Fruit fly (Drosophila melanogaster) whole organism, embryonic: Measurements from ENCODE around the gene cdi.

Source experiments
- Adf1 ChIP-seq: fragments of 200-800 bp; sonication (Bioruptor generic); IDR thresholded peaks from 2 replicates; pipeline ENCODE4 v1.3.6; 2022; ENCODE audit warnings: missing biosample characterization, missing genetic modification characterization
- Awh ChIP-seq: fragments of 200-800 bp; sonication (Bioruptor generic); IDR thresholded peaks from 2 replicates; pipeline ENCODE4, ENCODE4 v1.3.6; 2022; ENCODE audit warnings: missing biosample characterization, missing genetic modification characterization
- Bdp1 ChIP-seq: fragments of 200-800 bp; sonication (Bioruptor generic); optimal IDR thresholded peaks from 3 replicates; lab custom pipeline; 2016; ENCODE audit warnings: missing biosample characterization, missing genetic modification characterization
- CG10267 ChIP-seq: fragments of 200-800 bp; sonication (Bioruptor generic); optimal IDR thresholded peaks from 2 replicates; lab custom pipeline; 2018; ENCODE audit warnings: missing biosample characterization, mild to moderate bottlenecking, missing genetic modification characterization, moderate library complexity
- CG10959 ChIP-seq: fragments of 200-800 bp; sonication (Bioruptor generic); IDR thresholded peaks from 2 replicates; pipeline ENCODE4 v1.3.6; 2022; ENCODE audit warnings: missing biosample characterization, missing genetic modification characterization
- CG11085 ChIP-seq: fragments of 200-800 bp; sonication (Bioruptor generic); IDR thresholded peaks from 2 replicates; pipeline ENCODE4 v1.3.6; 2022; ENCODE audit warnings: missing biosample characterization, missing genetic modification characterization
- CG11560 ChIP-seq: fragments of 200-800 bp; sonication (Bioruptor generic); IDR thresholded peaks from 3 replicates; pipeline ENCODE4 v1.3.6; 2022; ENCODE audit warnings: missing biosample characterization, missing genetic modification characterization
- CG13775 ChIP-seq: fragments of 200-800 bp; sonication (Bioruptor generic); optimal IDR thresholded peaks from 3 replicates; lab custom pipeline; 2017; ENCODE audit warnings: missing biosample characterization, mild to moderate bottlenecking, missing genetic modification characterization
- CG1603 ChIP-seq: fragments of 200-800 bp; sonication (Bioruptor generic); optimal IDR thresholded peaks from 2 replicates; lab custom pipeline; 2019; ENCODE audit warnings: missing biosample characterization, mild to moderate bottlenecking, missing genetic modification characterization, moderate library complexity
- CG17186 ChIP-seq: fragments of 200-800 bp; sonication (Bioruptor generic); optimal IDR thresholded peaks from 3 replicates; lab custom pipeline; 2017; ENCODE audit warnings: missing biosample characterization, missing genetic modification reagents, missing genetic modification characterization
- CG2116 ChIP-seq: fragments of 200-800 bp; sonication (Bioruptor generic); optimal IDR thresholded peaks from 3 replicates; lab custom pipeline; 2018; ENCODE audit warnings: missing biosample characterization, mild to moderate bottlenecking, missing genetic modification characterization
- CG2712 ChIP-seq: fragments of 200-800 bp; optimal IDR thresholded peaks from 3 replicates; lab custom pipeline; 2019; ENCODE audit warnings: missing biosample characterization, mild to moderate bottlenecking, missing genetic modification characterization, moderate library complexity
- CG30431 ChIP-seq: fragments of 200-800 bp; sonication (Bioruptor generic); optimal IDR thresholded peaks from 2 replicates; lab custom pipeline; 2017; ENCODE audit warnings: missing biosample characterization, missing genetic modification characterization
- CG5245 ChIP-seq: fragments of 200-800 bp; sonication (Bioruptor generic); optimal IDR thresholded peaks from 3 replicates; lab custom pipeline; 2016; ENCODE audit warnings: missing biosample characterization, missing genetic modification characterization
- CG6854 ChIP-seq: fragments of 200-800 bp; sonication (Bioruptor generic); optimal IDR thresholded peaks from 3 replicates; lab custom pipeline; 2017; ENCODE audit warnings: missing biosample characterization, mild to moderate bottlenecking, missing genetic modification characterization
- CG8359 ChIP-seq: fragments of 200-800 bp; sonication (Bioruptor generic); optimal IDR thresholded peaks from 2 replicates; lab custom pipeline; 2017; ENCODE audit warnings: missing biosample characterization, mild to moderate bottlenecking, missing genetic modification characterization, borderline replicate concordance
- CG8388 ChIP-seq: fragments of 200-800 bp; sonication (Bioruptor generic); optimal IDR thresholded peaks from 2 replicates; lab custom pipeline; 2019; ENCODE audit warnings: missing biosample characterization, mild to moderate bottlenecking, missing genetic modification characterization, moderate library complexity
- CG8765 ChIP-seq: fragments of 200-800 bp; sonication (Bioruptor generic); IDR thresholded peaks from 2 replicates; pipeline ENCODE4 v1.3.6; 2022; ENCODE audit warnings: missing biosample characterization, missing genetic modification characterization
- CG9609 ChIP-seq: fragments of 200-800 bp; sonication (Bioruptor generic); optimal IDR thresholded peaks from 3 replicates; lab custom pipeline; 2016; ENCODE audit warnings: missing biosample characterization, missing genetic modification characterization
- D19A ChIP-seq: fragments of 200-800 bp; optimal IDR thresholded peaks from 3 replicates; lab custom pipeline; 2019; ENCODE audit warnings: missing biosample characterization, mild to moderate bottlenecking, missing genetic modification characterization, moderate library complexity
- Dip2 ChIP-seq: fragments of 200-800 bp; sonication (Bioruptor generic); IDR thresholded peaks from 2 replicates; pipeline ENCODE4 v1.3.6; 2022; ENCODE audit warnings: missing biosample characterization, missing genetic modification characterization
- Doc2 ChIP-seq: fragments of 200-800 bp; sonication (Bioruptor generic); IDR thresholded peaks from 2 replicates; pipeline ENCODE4 v1.3.6; 2022; ENCODE audit warnings: missing biosample characterization, missing genetic modification characterization
- Hmr ChIP-seq: fragments of 200-800 bp; sonication (Bioruptor generic); optimal IDR thresholded peaks from 3 replicates; lab custom pipeline; 2017; ENCODE audit warnings: mild to moderate bottlenecking, missing biosample characterization, missing genetic modification reagents, missing genetic modification characterization
- Lpt ChIP-seq: fragments of >200 bp; optimal IDR thresholded peaks from 2 replicates; lab custom pipeline; 2018; ENCODE audit warnings: missing biosample characterization, missing genetic modification characterization
- NC2β ChIP-seq: fragments of 200-800 bp; sonication (Bioruptor generic); optimal IDR thresholded peaks from 2 replicates; lab custom pipeline; 2016; ENCODE audit warnings: missing biosample characterization, missing genetic modification characterization
- Side ChIP-seq: fragments of 200-800 bp; sonication (Bioruptor generic); optimal IDR thresholded peaks from 2 replicates; lab custom pipeline; 2016; ENCODE audit warnings: missing biosample characterization, missing genetic modification characterization
- Six4 ChIP-seq: fragments of 200-800 bp; sonication (Bioruptor generic); optimal IDR thresholded peaks from 2 replicates; lab custom pipeline; 2016; ENCODE audit warnings: missing biosample characterization, missing genetic modification characterization
- ab ChIP-seq: fragments of 200-800 bp; sonication (Bioruptor generic); optimal IDR thresholded peaks from 2 replicates; lab custom pipeline; 2016; ENCODE audit warnings: missing biosample characterization, missing genetic modification characterization
- ac ChIP-seq: fragments of 200-800 bp; sonication (Bioruptor generic); optimal IDR thresholded peaks from 3 replicates; lab custom pipeline; 2017; ENCODE audit warnings: missing biosample characterization, mild to moderate bottlenecking, missing genetic modification characterization
- ap ChIP-seq: fragments of 200-800 bp; sonication (Bioruptor generic); IDR thresholded peaks from 2 replicates; pipeline ENCODE4 v1.3.6; 2022; ENCODE audit warnings: missing biosample characterization, missing genetic modification characterization
- chif ChIP-seq, 2 experiments: fragments of 200-800 bp; sonication (Bioruptor generic); optimal IDR thresholded peaks; 3 replicates each; lab custom pipeline; 2016; ENCODE audit warnings: missing biosample characterization in 2 of 2, missing genetic modification characterization in 2 of 2
- corto ChIP-seq: fragments of 200-800 bp; sonication (Bioruptor generic); optimal IDR thresholded peaks from 2 replicates; lab custom pipeline; 2016; ENCODE audit warnings: missing biosample characterization, mild to moderate bottlenecking, missing genetic modification characterization, moderate library complexity
- cwo ChIP-seq: fragments of 200-800 bp; sonication (Bioruptor generic); optimal IDR thresholded peaks from 3 replicates; lab custom pipeline; 2017; ENCODE audit warnings: missing biosample characterization, missing genetic modification characterization, mild to moderate bottlenecking, moderate library complexity, missing genetic modification reagents
- fd102C ChIP-seq: fragments of 200-800 bp; sonication (Bioruptor generic); optimal IDR thresholded peaks from 2 replicates; lab custom pipeline; 2018; ENCODE audit warnings: missing biosample characterization, mild to moderate bottlenecking, missing genetic modification characterization, moderate library complexity
- gro ChIP-seq: fragments of 200-800 bp; sonication (Bioruptor generic); optimal IDR thresholded peaks from 2 replicates; lab custom pipeline; 2016; ENCODE audit warnings: missing biosample characterization, missing genetic modification characterization
- gt ChIP-seq: fragments of 200-800 bp; sonication (Bioruptor generic); IDR thresholded peaks from 2 replicates; pipeline ENCODE4 v1.3.6; 2022; ENCODE audit warnings: missing biosample characterization, missing genetic modification characterization
- inv ChIP-seq: fragments of 200-800 bp; sonication (Bioruptor generic); IDR thresholded peaks from 2 replicates; pipeline ENCODE4 v1.3.6; 2022; ENCODE audit warnings: missing biosample characterization, missing genetic modification characterization; ENCODE audit not compliant: partially characterized antibody
- lov ChIP-seq, 2 experiments: fragments of 200-800 bp in 1 of 2; fragments of >200 bp in 1 of 2; sonication (Bioruptor generic) in 1 of 2; IDR thresholded peaks in 1 of 2; optimal IDR thresholded peaks in 1 of 2; 2 replicates in 1 of 2; 3 replicates in 1 of 2; pipeline versions ENCODE4 v1.3.6 to Lab custom; 2017 to 2022; ENCODE audit warnings: missing biosample characterization in 1 of 2, missing genetic modification characterization in 1 of 2
- onecut ChIP-seq: fragments of 200-800 bp; sonication (Bioruptor generic); IDR thresholded peaks from 2 replicates; pipeline ENCODE4 v1.3.6; 2022; ENCODE audit warnings: missing biosample characterization, missing genetic modification characterization
- org-1 ChIP-seq: fragments of 200-800 bp; sonication (Bioruptor generic); optimal IDR thresholded peaks from 2 replicates; lab custom pipeline; 2017; ENCODE audit warnings: missing biosample characterization, missing genetic modification characterization
- peb ChIP-seq: fragments of 200-800 bp; sonication (Bioruptor generic); IDR thresholded peaks from 2 replicates; pipeline ENCODE4 v1.3.6; 2022; ENCODE audit warnings: missing biosample characterization, missing genetic modification characterization
- pros ChIP-seq: fragments of 200-800 bp; sonication (Bioruptor generic); optimal IDR thresholded peaks from 3 replicates; lab custom pipeline; 2019; ENCODE audit warnings: missing biosample characterization, mild to moderate bottlenecking, missing genetic modification characterization, moderate library complexity
- row ChIP-seq: fragments of 200-800 bp; sonication (Bioruptor generic); IDR thresholded peaks from 3 replicates; pipeline ENCODE4 v1.3.6; 2022; ENCODE audit warnings: missing biosample characterization, missing genetic modification characterization
- slou ChIP-seq: fragments of 200-800 bp; sonication (Bioruptor generic); optimal IDR thresholded peaks from 3 replicates; lab custom pipeline; 2016; ENCODE audit warnings: missing biosample characterization, missing genetic modification characterization
- tup ChIP-seq: fragments of 200-800 bp; sonication (Bioruptor generic); optimal IDR thresholded peaks from 2 replicates; lab custom pipeline; 2016; ENCODE audit warnings: missing biosample characterization, mild to moderate bottlenecking, missing genetic modification characterization, moderate library complexity
- unc-4 ChIP-seq: fragments of 200-800 bp; sonication (Bioruptor generic); IDR thresholded peaks from 2 replicates; pipeline ENCODE4 v1.3.6; 2022; ENCODE audit warnings: missing biosample characterization, missing genetic modification characterization; ENCODE audit not compliant: partially characterized antibody
- yki ChIP-seq: fragments of >200 bp; optimal IDR thresholded peaks from 3 replicates; lab custom pipeline; 2018
- zen2 ChIP-seq: fragments of 200-800 bp; sonication (Bioruptor generic); IDR thresholded peaks from 3 replicates; pipeline ENCODE4 v1.3.6; 2022; ENCODE audit warnings: missing biosample characterization, missing genetic modification characterization; ENCODE audit not compliant: partially characterized antibody

The cdi gene

DNA sequence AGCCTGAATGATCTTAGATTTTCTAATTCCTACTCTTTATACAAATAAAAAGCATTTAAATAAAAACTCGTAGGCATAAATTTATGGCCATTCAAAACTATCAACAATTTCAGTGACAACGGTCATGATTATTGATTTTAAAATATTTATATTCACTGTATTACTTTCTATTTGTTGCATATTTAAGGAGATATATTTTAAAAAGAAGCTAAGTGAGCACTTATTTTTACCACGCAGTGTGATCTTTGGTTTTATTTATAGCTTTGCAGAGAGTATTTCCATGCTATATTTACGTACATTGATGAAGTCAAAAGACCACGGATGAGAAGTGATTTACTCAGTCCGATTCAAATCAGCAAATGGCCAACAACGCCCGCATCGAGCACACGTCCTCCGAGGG is 69.3 kb downstream of the cdi start, which contains the start of gene CG14285:
Gene CG14285, plus strand, starts transcription at position 339 of the 400 bp plus-strand sequence.
- TF ChIP-seq gt (GFP tag; lab: Robert Waterston, UW) (no peak), row (GFP tag; lab: Robert Waterston, UW) (peak; percentile 49; the same call in 2 of the 3 replicates), CG8388 (peak; percentile 92)

DNA sequence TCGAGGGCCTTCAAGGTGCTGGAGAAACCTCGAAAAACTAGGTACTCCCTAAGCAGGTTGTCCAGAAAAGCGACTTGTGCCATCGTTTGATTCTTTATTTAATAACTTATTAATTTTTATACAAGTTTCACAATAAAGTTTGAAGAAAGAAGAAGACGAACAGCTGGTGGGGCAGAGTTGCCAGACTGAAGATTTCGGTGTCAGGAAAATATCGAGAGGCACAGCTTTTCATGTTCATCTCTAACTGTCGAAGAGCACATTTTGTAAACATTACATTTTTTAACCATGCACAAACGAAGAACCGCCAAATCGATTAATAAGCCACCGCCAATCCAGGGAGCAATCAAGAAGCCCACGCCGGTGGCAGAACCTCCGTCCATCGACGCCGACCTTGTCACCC is 70.2 kb downstream of the cdi start, which contains the start of the genes CG6005 and CG14286:
Gene CG6005, minus strand, starts transcription at position 169 of the 400 bp plus-strand sequence.
Gene CG14286, plus strand, starts transcription at position 231 of the 400 bp plus-strand sequence.
- TF ChIP-seq row (GFP tag; lab: Robert Waterston, UW) = peak; percentile 53; the same call in 2 of the 3 replicates
- peak; percentile 39; the same call in 1 of the 2 replicates for TF ChIP-seq peb (GFP tag; lab: Robert Waterston, UW)
- no peak for TF ChIP-seq cwo
- peak; percentile 38 for TF ChIP-seq NC2β
- peak; percentile 48 to 50 for TF ChIP-seq chif (GFP tag; optimal IDR thresholded peaks at IDR 0.05; lab: Kevin White, UChicago)
- TF ChIP-seq ap (GFP tag; lab: Robert Waterston, UW) = 0 out of 2 replicates have a peak, but pooled peaks have one; percentile 6
- no peak for TF ChIP-seq D19A
- TF ChIP-seq Lpt (GFP tag; lab: Kevin White, UChicago) = no peak
- TF ChIP-seq CG2712 = peak; percentile 22
- TF ChIP-seq Six4 (GFP tag; lab: Kevin White, UChicago) = no peak
- peak; percentile 34 for TF ChIP-seq tup (GFP tag; lab: Kevin White, UChicago)
- TF ChIP-seq CG10959 (GFP tag; lab: Robert Waterston, UW) = no peak
- TF ChIP-seq yki (lab: Kevin White, UChicago) = no peak
- no peak for TF ChIP-seq Dip2 (GFP tag; lab: Robert Waterston, UW)
- TF ChIP-seq Doc2 (GFP tag; lab: Robert Waterston, UW) = no peak
- peak; percentile 44 for TF ChIP-seq Hmr (GFP tag; lab: Kevin White, UChicago)
- TF ChIP-seq CG10267 = peak; percentile 23
- peak; percentile 29 for TF ChIP-seq CG17186 (GFP tag; lab: Kevin White, UChicago)
- no peak for TF ChIP-seq CG8765 (GFP tag; lab: Robert Waterston, UW)
- no peak for TF ChIP-seq corto (GFP tag; lab: Kevin White, UChicago)
- no peak for TF ChIP-seq lov (optimal IDR thresholded peaks at IDR 0.05; lab: Kevin White, UChicago)
- 0 out of 3 replicates have a peak, but pooled peaks have one; percentile 26 for TF ChIP-seq lov (GFP tag; IDR thresholded peaks at IDR 0.05; lab: Robert Waterston, UW)
- peak; percentile 33 for TF ChIP-seq Side (GFP tag; lab: Kevin White, UChicago)
- TF ChIP-seq gro (GFP tag; lab: Kevin White, UChicago) = peak; percentile 69
- TF ChIP-seq CG2116 (GFP tag; lab: Kevin White, UChicago) = peak; percentile 53
- peak; percentile 35 for TF ChIP-seq CG5245 (GFP tag; lab: Kevin White, UChicago)
- no peak for TF ChIP-seq pros
- TF ChIP-seq CG9609 (GFP tag; lab: Kevin White, UChicago) = peak; percentile 61
- TF ChIP-seq CG11085 = peak; percentile 67; the same call in 1 of the 2 replicates
- TF ChIP-seq fd102C = no peak
- TF ChIP-seq Awh (GFP tag; lab: Robert Waterston, UW) = peak; percentile 51; the same call in 1 of the 2 replicates
- TF ChIP-seq onecut = peak; percentile 47
- TF ChIP-seq CG13775 (GFP tag; lab: Kevin White, UChicago) = peak; percentile 42
- TF ChIP-seq zen2 = peak; percentile 21; the same call in 1 of the 3 replicates
- TF ChIP-seq Bdp1 (GFP tag; lab: Kevin White, UChicago) = peak; percentile 37
- TF ChIP-seq unc-4 (GFP tag; lab: Robert Waterston, UW) = peak; percentile 85
- TF ChIP-seq inv (GFP tag; lab: Robert Waterston, UW) = peak; percentile 57; the same call in 1 of the 2 replicates
- TF ChIP-seq CG30431 = no peak
- TF ChIP-seq CG8359 (GFP tag; lab: Kevin White, UChicago) = no peak
- no peak for TF ChIP-seq ab
- TF ChIP-seq Adf1 (GFP tag; lab: Robert Waterston, UW) = peak; percentile 28; the same call in 1 of the 2 replicates
- no peak for TF ChIP-seq org-1 (GFP tag; lab: Kevin White, UChicago)
- no peak for TF ChIP-seq CG11560 (tag; lab: Robert Waterston, UW)
- no peak for TF ChIP-seq CG6854
- TF ChIP-seq CG1603 (tag; lab: Kevin White, UChicago) = peak; percentile 64
- TF ChIP-seq slou (GFP tag; lab: Kevin White, UChicago) = no peak
- no peak for TF ChIP-seq ac (GFP tag; lab: Kevin White, UChicago)
